Fruit fly (Drosophila melanogaster): Measurements from ENCODE around the gene CG43675.

Gene CG43675

DNA sequence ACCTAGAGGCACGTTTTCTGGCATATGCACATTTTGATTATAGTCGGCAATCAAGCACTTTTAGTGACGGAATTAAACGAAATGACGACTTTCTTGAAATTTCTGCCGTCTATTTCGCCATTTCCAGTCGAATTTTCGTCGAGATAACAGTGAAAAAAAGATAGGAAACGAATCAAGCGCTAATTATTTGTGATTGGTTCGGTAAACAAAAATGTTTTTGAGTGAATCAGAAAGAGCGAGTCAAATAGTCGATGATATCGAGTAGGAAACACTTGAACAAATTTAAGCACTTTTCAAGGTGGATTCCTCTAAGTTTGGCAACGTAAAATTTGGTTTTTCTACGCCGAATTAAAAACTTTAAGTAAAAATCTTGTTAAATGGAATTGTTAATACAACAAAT lies 11.7 kb upstream of the CG43675 start:
- TF ChIP-seq CG8159 (tag; optimal IDR thresholded peaks at IDR 0.05) (no peak), D1 (tag; optimal IDR thresholded peaks at IDR 0.05) (no peak), gl (tag; optimal IDR thresholded peaks at IDR 0.05) (no peak), CG34367 (tag; optimal IDR thresholded peaks at IDR 0.05) (no peak), Snoo (tag; optimal IDR thresholded peaks at IDR 0.05) (no peak), CG10348 (GFP tag; IDR thresholded peaks at IDR 0.05) (no peak), CG9948 (tag; optimal IDR thresholded peaks at IDR 0.05) (no peak), CG17806 (tag; optimal IDR thresholded peaks at IDR 0.05) (no peak), CG12605 (GFP tag; IDR thresholded peaks at IDR 0.05) (no peak), Pif1B (GFP tag; optimal IDR thresholded peaks at IDR 0.05) (no peak), CG4496 (GFP tag; IDR thresholded peaks at IDR 0.05) (no peak), EcR (GFP tag; optimal IDR thresholded peaks at IDR 0.05) (no peak)

DNA sequence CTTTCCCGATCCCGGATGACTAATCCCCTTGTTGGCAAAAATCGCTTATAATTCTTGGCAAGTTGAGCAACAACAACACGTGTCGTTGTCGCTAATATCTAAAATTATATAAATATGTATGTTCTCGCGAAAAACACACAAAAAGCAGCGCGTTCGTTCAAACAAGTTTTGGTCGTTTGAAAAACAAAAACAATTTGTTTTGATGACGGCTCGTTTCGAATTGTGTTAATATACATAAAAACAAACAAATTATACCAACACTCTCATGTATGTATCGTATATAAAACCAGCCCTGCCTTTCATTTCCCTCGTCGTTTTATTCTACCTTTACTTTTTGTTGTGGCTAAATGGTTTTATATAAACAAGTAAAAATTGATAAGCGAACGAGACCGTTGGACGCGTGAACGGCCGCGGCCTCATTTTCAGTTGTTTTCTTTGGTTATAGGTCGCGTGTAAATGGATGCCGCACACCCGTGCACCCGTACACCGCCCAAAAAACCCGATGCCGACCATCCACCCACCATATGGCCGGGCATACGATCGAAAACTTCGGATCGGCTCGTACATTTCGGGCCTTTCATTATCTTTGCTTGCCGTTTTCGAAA lies 11.0 kb upstream of the CG43675 start:
- no peak for TF ChIP-seq CG17806 (tag; optimal IDR thresholded peaks at IDR 0.05)
- TF ChIP-seq CG4496 (GFP tag; IDR thresholded peaks at IDR 0.05) = peak; percentile 21; the same call in 1 of the 3 replicates
- TF ChIP-seq EcR (GFP tag; optimal IDR thresholded peaks at IDR 0.05) = peak; percentile 59
- peak; percentile 19; the same call in 1 of the 3 replicates for TF ChIP-seq fd96Ca (GFP tag; IDR thresholded peaks at IDR 0.05)
- TF ChIP-seq CG32121 (GFP tag; IDR thresholded peaks at IDR 0.05) = peak; percentile 40; the same call in 1 of the 2 replicates

DNA sequence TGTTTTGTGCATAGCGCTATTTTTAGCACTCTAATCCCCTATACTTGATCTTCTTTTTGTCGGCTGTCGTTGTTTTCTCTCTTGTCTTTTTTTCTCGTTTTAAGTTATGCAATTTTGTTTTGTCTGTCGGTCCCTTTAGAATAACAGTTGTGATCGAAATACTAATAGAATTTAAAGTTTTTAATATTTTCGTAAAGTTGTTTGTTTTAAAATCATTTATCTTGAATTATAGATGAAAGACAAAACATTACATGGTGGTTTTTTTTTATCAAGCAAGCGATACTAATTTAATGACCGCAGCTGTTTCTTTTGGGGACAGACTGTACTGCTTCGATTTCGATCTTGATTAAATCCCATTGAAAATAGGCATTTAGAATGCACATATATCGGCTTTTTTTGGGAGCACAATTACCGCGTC lies 10.5 kb upstream of the CG43675 start:
- TF ChIP-seq CG8301 (tag; optimal IDR thresholded peaks at IDR 0.05) = peak; percentile 21
- TF ChIP-seq fd96Ca (GFP tag; IDR thresholded peaks at IDR 0.05) = 0 out of 3 replicates have a peak, but pooled peaks have one; percentile 5
- TF ChIP-seq CG10348 (GFP tag; IDR thresholded peaks at IDR 0.05) = no peak
- no peak for TF ChIP-seq CG9948 (tag; optimal IDR thresholded peaks at IDR 0.05)
- TF ChIP-seq rn (GFP tag; IDR thresholded peaks at IDR 0.05) = no peak
- no peak for TF ChIP-seq Ets98B (GFP tag; IDR thresholded peaks at IDR 0.05)
- TF ChIP-seq CG13204 (GFP tag; optimal IDR thresholded peaks at IDR 0.05) = no peak
- no peak for TF ChIP-seq CG15710 (tag; optimal IDR thresholded peaks at IDR 0.05)
- TF ChIP-seq CG34367 (tag; optimal IDR thresholded peaks at IDR 0.05) = no peak
- TF ChIP-seq CG12605 (GFP tag; IDR thresholded peaks at IDR 0.05) = 0 out of 2 replicates have a peak, but pooled peaks have one; percentile 10
- TF ChIP-seq Pif1A (GFP tag; optimal IDR thresholded peaks at IDR 0.05) = peak; percentile 25
- peak; percentile 42 for TF ChIP-seq CG14655 (GFP tag; optimal IDR thresholded peaks at IDR 0.05)
- TF ChIP-seq CG4496 (GFP tag; IDR thresholded peaks at IDR 0.05) = peak; percentile 7; the same call in 1 of the 3 replicates
- TF ChIP-seq CG8159 (tag; optimal IDR thresholded peaks at IDR 0.05) = no peak
- no peak for TF ChIP-seq Snoo (tag; optimal IDR thresholded peaks at IDR 0.05)
- no peak for TF ChIP-seq CG32121 (GFP tag; IDR thresholded peaks at IDR 0.05)
- TF ChIP-seq gl (tag; optimal IDR thresholded peaks at IDR 0.05) = no peak
- TF ChIP-seq EcR (GFP tag; optimal IDR thresholded peaks at IDR 0.05) = no peak
- no peak for TF ChIP-seq D1 (tag; optimal IDR thresholded peaks at IDR 0.05)
- TF ChIP-seq CG17806 (tag; optimal IDR thresholded peaks at IDR 0.05) = no peak
- no peak for TF ChIP-seq Pif1B (GFP tag; optimal IDR thresholded peaks at IDR 0.05)

DNA sequence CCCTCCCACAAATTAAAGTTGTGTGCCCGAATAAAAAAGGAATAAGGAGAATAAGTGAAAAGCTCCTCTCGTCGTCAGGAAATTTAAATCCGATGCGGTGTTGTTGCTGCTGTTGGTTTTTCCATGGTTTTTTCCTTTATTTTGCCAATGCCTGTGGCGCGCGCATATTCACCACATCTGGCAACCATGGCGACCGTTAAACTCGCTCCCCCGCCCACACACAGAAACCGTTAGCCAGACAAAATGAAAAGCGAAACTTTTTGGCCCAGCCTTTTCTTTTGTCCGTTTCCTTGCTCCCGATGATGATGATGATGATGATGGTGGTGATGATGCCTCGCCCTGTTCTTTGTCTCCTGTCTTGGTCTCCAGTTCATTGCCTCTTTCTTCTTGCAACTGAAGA lies 9.4 kb upstream of the CG43675 start:
- peak; percentile 33; the same call in 1 of the 3 replicates for TF ChIP-seq CG4496 (GFP tag; IDR thresholded peaks at IDR 0.05)
- no peak for TF ChIP-seq CG17806 (tag; optimal IDR thresholded peaks at IDR 0.05)
- TF ChIP-seq Pif1B (GFP tag; optimal IDR thresholded peaks at IDR 0.05) = no peak
- no peak for TF ChIP-seq CG8301 (tag; optimal IDR thresholded peaks at IDR 0.05)
- no peak for TF ChIP-seq CG9948 (tag; optimal IDR thresholded peaks at IDR 0.05)
- no peak for TF ChIP-seq CG14655 (GFP tag; optimal IDR thresholded peaks at IDR 0.05)
- no peak for TF ChIP-seq CG10348 (GFP tag; IDR thresholded peaks at IDR 0.05)
- TF ChIP-seq CG13204 (GFP tag; optimal IDR thresholded peaks at IDR 0.05) = no peak
- TF ChIP-seq CG15710 (tag; optimal IDR thresholded peaks at IDR 0.05) = no peak
- no peak for TF ChIP-seq gl (tag; optimal IDR thresholded peaks at IDR 0.05)
- no peak for TF ChIP-seq CG34367 (tag; optimal IDR thresholded peaks at IDR 0.05)
- TF ChIP-seq D1 (tag; optimal IDR thresholded peaks at IDR 0.05) = no peak
- TF ChIP-seq rn (GFP tag; IDR thresholded peaks at IDR 0.05) = no peak
- peak; percentile 8 for TF ChIP-seq Snoo (tag; optimal IDR thresholded peaks at IDR 0.05)
- no peak; the same call in 1 of the 2 replicates for TF ChIP-seq Ets98B (GFP tag; IDR thresholded peaks at IDR 0.05)
- TF ChIP-seq EcR (GFP tag; optimal IDR thresholded peaks at IDR 0.05) = peak; percentile 86
- peak; percentile 20; the same call in 1 of the 3 replicates for TF ChIP-seq fd96Ca (GFP tag; IDR thresholded peaks at IDR 0.05)
- no peak for TF ChIP-seq Pif1A (GFP tag; optimal IDR thresholded peaks at IDR 0.05)
- TF ChIP-seq CG12605 (GFP tag; IDR thresholded peaks at IDR 0.05) = no peak
- no peak for TF ChIP-seq CG8159 (tag; optimal IDR thresholded peaks at IDR 0.05)
- TF ChIP-seq CG32121 (GFP tag; IDR thresholded peaks at IDR 0.05) = no peak

DNA sequence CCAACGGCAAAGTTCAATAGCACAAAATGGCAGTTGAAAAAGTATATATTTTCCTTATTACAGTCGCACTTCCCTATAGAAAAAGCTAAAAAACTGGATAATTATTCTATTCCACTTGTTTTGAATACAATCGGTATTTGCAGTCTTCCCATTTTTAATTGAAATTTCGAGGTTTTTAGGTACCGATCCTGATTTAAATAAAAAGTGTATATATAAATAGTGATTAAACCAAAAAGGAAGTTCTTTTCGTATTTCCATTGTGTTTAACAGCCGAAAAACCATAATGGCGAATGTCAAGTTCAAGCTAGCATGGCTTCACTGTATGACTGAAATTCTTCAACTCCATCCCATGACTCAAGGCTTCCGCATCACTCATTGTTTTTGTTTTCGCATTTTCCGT lies 8.8 kb upstream of the CG43675 start:
- TF ChIP-seq CG9948 (tag; optimal IDR thresholded peaks at IDR 0.05) (peak; percentile 44), CG17806 (tag; optimal IDR thresholded peaks at IDR 0.05) (peak; percentile 43), Pif1B (GFP tag; optimal IDR thresholded peaks at IDR 0.05) (peak; percentile 0), CG12605 (GFP tag; IDR thresholded peaks at IDR 0.05) (no peak), CG4496 (GFP tag; IDR thresholded peaks at IDR 0.05) (no peak), rn (GFP tag; IDR thresholded peaks at IDR 0.05) (no peak), CG15710 (tag; optimal IDR thresholded peaks at IDR 0.05) (peak; percentile 64), gl (tag; optimal IDR thresholded peaks at IDR 0.05) (no peak), CG8159 (tag; optimal IDR thresholded peaks at IDR 0.05) (peak; percentile 41), Snoo (tag; optimal IDR thresholded peaks at IDR 0.05) (peak; percentile 16), fd96Ca (GFP tag; IDR thresholded peaks at IDR 0.05) (0 out of 3 replicates have a peak, but pooled peaks have one; percentile 10), Pif1A (GFP tag; optimal IDR thresholded peaks at IDR 0.05) (peak; percentile 0), CG10348 (GFP tag; IDR thresholded peaks at IDR 0.05) (no peak), CG13204 (GFP tag; optimal IDR thresholded peaks at IDR 0.05) (no peak), D1 (tag; optimal IDR thresholded peaks at IDR 0.05) (no peak), CG8301 (tag; optimal IDR thresholded peaks at IDR 0.05) (peak; percentile 21), Ets98B (GFP tag; IDR thresholded peaks at IDR 0.05) (0 out of 2 replicates have a peak, but pooled peaks have one; percentile 20), CG34367 (tag; optimal IDR thresholded peaks at IDR 0.05) (peak; percentile 11), EcR (GFP tag; optimal IDR thresholded peaks at IDR 0.05) (no peak), CG14655 (GFP tag; optimal IDR thresholded peaks at IDR 0.05) (peak; percentile 61), CG32121 (GFP tag; IDR thresholded peaks at IDR 0.05) (peak; percentile 25; the same call in 1 of the 2 replicates)

Measured in whole organism, pupa.